Fruit fly (Drosophila melanogaster) S2 (cell line): ENCODE measurements around the gene CG17186.

ENCODE experiments used
- CG8478 ChIP-seq: fragments of >200 bp; optimal IDR thresholded peaks from 2 replicates; lab custom pipeline; 2018
- CTCF ChIP-seq, 2 experiments: fragments of >200 bp; optimal IDR thresholded peaks; 2 replicates each; lab custom pipeline; 2018

DNA sequence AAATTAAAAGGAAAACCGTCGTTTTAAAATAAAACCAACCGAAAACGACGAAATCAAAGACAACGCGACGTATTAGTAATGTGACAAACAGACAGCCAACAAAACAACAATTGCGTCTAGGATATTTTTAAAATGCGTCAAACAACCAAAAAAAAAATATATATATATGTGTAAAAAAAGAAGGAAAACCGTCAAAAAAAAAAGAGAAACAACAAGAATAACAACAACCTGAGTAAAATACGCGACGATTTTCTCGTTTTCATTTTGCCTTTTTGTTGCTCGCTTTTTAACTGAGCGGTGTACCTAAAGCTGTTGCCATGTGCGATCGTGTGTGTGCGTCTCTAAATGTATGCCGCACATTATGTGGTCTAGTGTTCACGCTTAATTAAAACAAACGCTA, 43.8 kb downstream of the CG17186 start:
- TF ChIP-seq CG8478 (lab: Kevin White, UChicago) (no peak), CTCF (optimal IDR thresholded peaks at IDR 0.05; lab: Kevin White, UChicago) (no peak)
